Fruit fly (Drosophila melanogaster): ENCODE results near the gene CG31441.

The CG31441 gene

dm6 chr3R:11200885-11201421 is 35.1 kb upstream of the CG31441 start (continued):
- TF ChIP-seq ase (GFP tag; IDR thresholded peaks at IDR 0.05) (no peak), grn (GFP tag; optimal IDR thresholded peaks at IDR 0.05) (peak; percentile 4), CG32772 (GFP tag; IDR thresholded peaks at IDR 0.05) (0 out of 2 replicates have a peak, but pooled peaks have one; percentile 32), lab (GFP tag; optimal IDR thresholded peaks at IDR 0.05) (peak; percentile 81), ems (GFP tag; optimal IDR thresholded peaks at IDR 0.05) (peak; percentile 15), CG2678 (tag; optimal IDR thresholded peaks at IDR 0.05) (peak; percentile 78), CG7357 (GFP tag; IDR thresholded peaks at IDR 0.05) (peak; percentile 40; the same call in 1 of the 3 replicates), psq (GFP tag; optimal IDR thresholded peaks at IDR 0.05) (no peak), CG6654 (GFP tag; optimal IDR thresholded peaks at IDR 0.05) (peak; percentile 7), schlank (tag; optimal IDR thresholded peaks at IDR 0.05) (peak; percentile 4), CG9932 (GFP tag; IDR thresholded peaks at IDR 0.05) (peak; percentile 40), ac (GFP tag; optimal IDR thresholded peaks at IDR 0.05) (no peak), CG16815 (GFP tag; optimal IDR thresholded peaks at IDR 0.05) (peak; percentile 22), mam (GFP tag; optimal IDR thresholded peaks at IDR 0.05) (peak; percentile 38), CG34422 (GFP tag; IDR thresholded peaks at IDR 0.05) (0 out of 3 replicates have a peak, but pooled peaks have one; percentile 9), CG10274 (GFP tag; optimal IDR thresholded peaks at IDR 0.05) (peak; percentile 13), twi (tag; optimal IDR thresholded peaks at IDR 0.05) (no peak), phol (tag; optimal IDR thresholded peaks at IDR 0.05) (peak; percentile 53), chinmo (GFP tag; IDR thresholded peaks at IDR 0.05; ENCODE audit: partially characterized antibody) (peak; percentile 61; the same call in 1 of the 4 replicates), CG11696 (GFP tag; IDR thresholded peaks at IDR 0.05) (no peak), Hand (GFP tag; optimal IDR thresholded peaks at IDR 0.05) (peak; percentile 60), p53 (GFP tag; optimal IDR thresholded peaks at IDR 0.05) (no peak), Aef1 (GFP tag; IDR thresholded peaks at IDR 0.05) (peak; percentile 52), tgo (GFP tag; IDR thresholded peaks at IDR 0.05) (peak; percentile 61; the same call in 2 of the 3 replicates), CG4854 (GFP tag; optimal IDR thresholded peaks at IDR 0.05) (no peak), CG15514 (GFP tag; optimal IDR thresholded peaks at IDR 0.05) (peak; percentile 54), CG6689 (GFP tag; IDR thresholded peaks at IDR 0.05) (peak; percentile 56), zfh2 (GFP tag; optimal IDR thresholded peaks at IDR 0.05) (peak; percentile 28), ind (GFP tag; optimal IDR thresholded peaks at IDR 0.05) (peak; percentile 61), BtbVII (GFP tag; optimal IDR thresholded peaks at IDR 0.05) (peak; percentile 9), Meics (GFP tag; optimal IDR thresholded peaks at IDR 0.05) (peak; percentile 77), sima (GFP tag; optimal IDR thresholded peaks at IDR 0.05) (no peak), CG17568 (GFP tag; optimal IDR thresholded peaks at IDR 0.05) (peak; percentile 55), CG18262 (tag; optimal IDR thresholded peaks at IDR 0.05) (peak; percentile 50), prd (optimal IDR thresholded peaks at IDR 0.05) (no peak), prd (GFP tag; IDR thresholded peaks at IDR 0.05) (peak; percentile 67), HHEX (GFP tag; optimal IDR thresholded peaks at IDR 0.05) (peak; percentile 62), bsh (GFP tag; optimal IDR thresholded peaks at IDR 0.05) (peak in 1 of 2 experiments; percentile 44), CG17359 (tag; optimal IDR thresholded peaks at IDR 0.05) (peak; percentile 55), sna (GFP tag; IDR thresholded peaks at IDR 0.05; ENCODE audit: partially characterized antibody) (no peak), da (GFP tag; optimal IDR thresholded peaks at IDR 0.05) (no peak), CG12942 (GFP tag; optimal IDR thresholded peaks at IDR 0.05) (peak; percentile 38), CG6175 (GFP tag; IDR thresholded peaks at IDR 0.05) (0 out of 3 replicates have a peak, but pooled peaks have one; percentile 50), ken (GFP tag; IDR thresholded peaks at IDR 0.05) (no peak), CG7839 (tag; optimal IDR thresholded peaks at IDR 0.05) (peak; percentile 79), Drgx (GFP tag; IDR thresholded peaks at IDR 0.05) (peak; percentile 47), D19B (GFP tag; optimal IDR thresholded peaks at IDR 0.05) (peak; percentile 100), CG8281 (tag; optimal IDR thresholded peaks at IDR 0.05) (peak; percentile 2), CG14050 (GFP tag; IDR thresholded peaks at IDR 0.05) (peak; percentile 29; the same call in 2 of the 3 replicates), CG6813 (GFP tag; optimal IDR thresholded peaks at IDR 0.05) (peak; percentile 35)

Measured in whole organism, embryonic.